Worm (Caenorhabditis elegans) whole organism, midembryonic: ENCODE measurements around the gene C47A4.5.

ENCODE experiments used
- flt-1 ChIP-seq: fragments of 200-800 bp; sonication (Bioruptor generic); IDR thresholded peaks from 2 replicates; pipeline ENCODE4 v1.3.6; 2022; ENCODE audit warnings: missing genetic modification characterization, missing compliant biosample characterization
- klf-2 ChIP-seq: fragments of 200-800 bp; sonication (Bioruptor generic); conservative IDR thresholded peaks from 2 replicates; pipeline ENCODE4 v1.3.6; 2022; ENCODE audit warnings: missing genetic modification reagents, missing genetic modification characterization, missing compliant biosample characterization
- ztf-29 ChIP-seq: fragments of 200-800 bp; sonication (Bioruptor generic); IDR thresholded peaks from 2 replicates; pipeline ENCODE4 v1.3.6; 2022; ENCODE audit warnings: missing genetic modification reagents, missing genetic modification characterization, missing compliant biosample characterization

DNA sequence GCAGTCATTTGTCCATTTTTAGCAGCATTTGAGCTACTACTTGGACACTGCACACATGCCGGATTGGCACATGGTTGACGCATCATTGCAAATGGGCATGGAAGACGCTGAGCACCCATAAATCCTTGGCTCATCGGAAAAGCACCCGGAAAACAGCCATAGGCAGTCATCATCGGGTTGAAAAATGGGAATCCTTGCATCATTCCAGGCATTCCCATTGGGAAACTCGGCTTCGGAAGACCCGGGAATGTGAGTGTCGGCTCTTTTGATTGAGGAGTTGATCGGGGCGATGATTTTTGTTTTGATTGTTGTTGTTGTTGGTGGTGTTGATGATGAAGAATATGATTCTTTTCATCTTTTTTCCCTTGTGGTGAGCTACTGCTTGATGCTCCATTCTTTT is 42.8 kb upstream of the C47A4.5 start:
- TF ChIP-seq klf-2 (GFP tag; lab: Robert Waterston, UW) (no peak), flt-1 (GFP tag; lab: Robert Waterston, UW) (no peak), ztf-29 (GFP tag; lab: Robert Waterston, UW) (no peak)
